Fruit fly (Drosophila melanogaster) whole organism, adult: Measurements from ENCODE around the gene CG17637.

Source experiments
- CG11617 ChIP-seq: fragments of 200-800 bp; sonication (Bioruptor generic); optimal IDR thresholded peaks from 2 replicates; lab custom pipeline; 2017; ENCODE audit warnings: mild to moderate bottlenecking, missing biosample characterization, missing genetic modification reagents, missing genetic modification characterization
- CG5204 ChIP-seq: fragments of 200-800 bp; sonication (Bioruptor generic); optimal IDR thresholded peaks from 2 replicates; lab custom pipeline; 2016; ENCODE audit warnings: missing biosample characterization, missing genetic modification characterization
- CG7045 ChIP-seq: fragments of 200-800 bp; sonication (Bioruptor generic); optimal IDR thresholded peaks from 2 replicates; lab custom pipeline; 2017; ENCODE audit warnings: missing biosample characterization, mild to moderate bottlenecking, missing genetic modification characterization
- Crg-1 ChIP-seq: fragments of 200-800 bp; sonication (Bioruptor generic); optimal IDR thresholded peaks from 2 replicates; lab custom pipeline; 2016; ENCODE audit warnings: missing biosample characterization, missing genetic modification characterization
- Hr96 ChIP-seq: fragments of 200-800 bp; sonication (Bioruptor generic); optimal IDR thresholded peaks from 2 replicates; lab custom pipeline; 2016; ENCODE audit warnings: missing biosample characterization, missing genetic modification characterization
- cic ChIP-seq: fragments of 200-800 bp; sonication (Bioruptor generic); optimal IDR thresholded peaks from 2 replicates; lab custom pipeline; 2017; ENCODE audit warnings: missing biosample characterization, mild to moderate bottlenecking, missing genetic modification characterization, moderate library complexity
- cnc ChIP-seq, 2 experiments: fragments of >200 bp; optimal IDR thresholded peaks; 2 replicates each; lab custom pipeline; 2017
- ovo ChIP-seq: fragments of 200-800 bp; sonication (Bioruptor generic); optimal IDR thresholded peaks from 2 replicates; lab custom pipeline; 2016; ENCODE audit warnings: missing biosample characterization, missing genetic modification characterization
- pad ChIP-seq: fragments of 200-800 bp; sonication (Bioruptor generic); optimal IDR thresholded peaks from 3 replicates; lab custom pipeline; 2017; ENCODE audit warnings: missing biosample characterization, missing genetic modification characterization, mild to moderate bottlenecking, moderate library complexity, missing genetic modification reagents
- tj ChIP-seq: fragments of 200-800 bp; sonication (Bioruptor generic); optimal IDR thresholded peaks from 3 replicates; lab custom pipeline; 2017; ENCODE audit warnings: missing biosample characterization, mild to moderate bottlenecking, missing genetic modification characterization, moderate library complexity

DNA sequence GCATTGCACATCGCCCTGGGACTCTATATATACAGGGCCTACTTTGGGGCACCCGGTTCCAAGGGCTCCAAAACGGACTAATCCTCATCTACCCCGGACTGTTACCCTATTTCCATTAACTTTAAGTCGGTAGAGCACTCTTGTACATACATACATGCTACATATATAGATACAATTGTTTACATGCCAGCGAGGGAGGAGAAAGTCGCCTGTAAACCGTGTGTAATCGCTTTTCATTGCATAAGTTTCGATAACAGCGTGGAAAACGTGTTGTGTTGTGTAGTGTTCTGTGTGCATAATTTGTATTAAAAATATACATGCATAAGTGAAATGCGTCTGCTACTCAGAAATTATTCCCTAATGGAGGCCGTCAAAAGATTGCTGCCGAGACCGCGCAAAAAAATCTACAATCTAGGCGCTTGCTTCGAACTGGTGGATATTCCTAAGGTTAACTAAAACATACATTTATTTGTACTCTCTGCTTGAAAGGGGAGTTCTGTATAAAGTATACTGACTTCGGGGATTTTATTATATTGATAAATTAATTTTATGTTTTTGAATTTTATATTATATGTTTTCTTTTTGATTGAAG, 29.7 kb upstream of the CG17637 start, which contains the start of gene isoQC:
- TF ChIP-seq tj (GFP tag; lab: Kevin White, UChicago) = no peak
- TF ChIP-seq CG5204 (GFP tag; lab: Kevin White, UChicago) = no peak
- no peak for TF ChIP-seq Hr96 (GFP tag; lab: Kevin White, UChicago)
- TF ChIP-seq pad (GFP tag; lab: Kevin White, UChicago) = no peak
- no peak for TF ChIP-seq Crg-1
- no peak for TF ChIP-seq cic (GFP tag; lab: Kevin White, UChicago)
- TF ChIP-seq CG7045 = no peak
- TF ChIP-seq ovo (GFP tag; lab: Kevin White, UChicago) = no peak
- no peak for TF ChIP-seq CG11617 (GFP tag; lab: Kevin White, UChicago)
- no peak for TF ChIP-seq cnc (optimal IDR thresholded peaks at IDR 0.05; lab: Kevin White, UChicago)
